Worm (Caenorhabditis elegans): ENCODE measurements around the gene F46C5.9.

DNA sequence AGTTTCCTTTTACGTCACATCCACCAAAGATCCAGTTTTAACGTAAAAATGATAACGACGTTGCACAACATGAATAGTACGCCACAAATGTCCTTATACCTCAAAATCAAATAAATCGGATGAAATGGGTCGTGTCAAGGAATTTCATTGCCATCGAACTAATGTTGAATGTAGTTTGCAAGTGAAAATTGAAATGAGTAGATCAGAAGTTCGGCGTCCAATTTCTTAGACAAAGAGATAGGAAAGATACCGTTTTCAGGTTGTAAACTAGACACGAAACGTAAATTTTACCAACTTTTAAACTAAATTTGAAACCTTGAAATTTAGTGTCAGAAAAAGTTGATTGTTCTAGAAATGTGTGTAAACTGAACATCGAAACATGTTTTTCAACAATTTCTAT, 44.3 kb upstream of the F46C5.9 start:
- TF ChIP-seq nhr-179 (tag; optimal IDR thresholded peaks at IDR 0.05) (no peak), cebp-1 (GFP tag; IDR thresholded peaks at IDR 0.05) (no peak), cebp-1 (tag; optimal IDR thresholded peaks at IDR 0.05) (no peak), ets-4 (GFP tag; optimal IDR thresholded peaks at IDR 0.05) (no peak), ztf-26 (tag; optimal IDR thresholded peaks at IDR 0.05) (no peak), hrde-1 (tag; optimal IDR thresholded peaks at IDR 0.05; ENCODE audit: borderline replicate concordance) (no peak), fkh-3 (tag; optimal IDR thresholded peaks at IDR 0.05) (no peak), tbp1 (GFP tag; optimal IDR thresholded peaks at IDR 0.05) (no peak), snpc-1.3 (tag; optimal IDR thresholded peaks at IDR 0.05; ENCODE audit: insufficient read depth) (no peak), nhr-90 (tag; optimal IDR thresholded peaks at IDR 0.05) (no peak), F10E7.11 (tag; optimal IDR thresholded peaks at IDR 0.05) (no peak), attf-5 (GFP tag; optimal IDR thresholded peaks at IDR 0.05) (no peak), unc-62 (GFP tag; optimal IDR thresholded peaks at IDR 0.05) (no peak), F37B4.10 (GFP tag; IDR thresholded peaks at IDR 0.05) (no peak)
